Worm (Caenorhabditis elegans) whole organism, young adult: ENCODE measurements around the gene F31B9.3.

ENCODE experiments used
- C17E4.6 ChIP-seq: fragments of 200-800 bp; sonication (Bioruptor generic); IDR thresholded peaks from 2 replicates; pipeline ENCODE4 v1.3.6; 2022; ENCODE audit warnings: missing genetic modification reagents, missing genetic modification characterization, missing compliant biosample characterization
- D2030.7 ChIP-seq: fragments of 200-800 bp; sonication (Bioruptor generic); IDR thresholded peaks from 2 replicates; pipeline ENCODE4 v1.3.6; 2022; ENCODE audit warnings: missing genetic modification reagents, missing genetic modification characterization, missing compliant biosample characterization
- F10E7.11 ChIP-seq: sonication (generic microtip); optimal IDR thresholded peaks from 2 replicates; lab custom pipeline; 2017; ENCODE audit warnings: mild to moderate bottlenecking, missing genetic modification characterization, moderate library complexity, missing compliant biosample characterization
- F22D6.2 ChIP-seq: sonication (generic microtip); optimal IDR thresholded peaks from 2 replicates; lab custom pipeline; 2016; ENCODE audit warnings: mild to moderate bottlenecking, missing genetic modification characterization, missing compliant biosample characterization
- Y95B8A.8 ChIP-seq: fragments of 200-800 bp; sonication (Bioruptor generic); IDR thresholded peaks from 2 replicates; pipeline ENCODE4 v1.3.6; 2022; ENCODE audit warnings: missing genetic modification reagents, missing genetic modification characterization, missing compliant biosample characterization
- hlh-12 ChIP-seq: sonication (generic microtip); optimal IDR thresholded peaks from 2 replicates; lab custom pipeline; 2016; ENCODE audit warnings: missing genetic modification characterization, missing compliant biosample characterization
- hmg-20 ChIP-seq: fragments of 200-800 bp; sonication (Bioruptor generic); IDR thresholded peaks from 2 replicates; pipeline ENCODE4 v1.3.6; 2022; ENCODE audit warnings: missing genetic modification reagents, missing genetic modification characterization, missing compliant biosample characterization
- madf-3 ChIP-seq: fragments of 200-800 bp; sonication (Bioruptor generic); IDR thresholded peaks from 2 replicates; pipeline ENCODE4 v1.3.6; 2022; ENCODE audit warnings: missing genetic modification reagents, missing genetic modification characterization, missing compliant biosample characterization
- rec-8 ChIP-seq, 2 experiments: sonication (generic microtip); optimal IDR thresholded peaks; 2 replicates each; lab custom pipeline; 2016; ENCODE audit warnings: mild to moderate bottlenecking in 2 of 2, missing genetic modification characterization in 2 of 2, missing genetic modification reagents in 2 of 2, missing genotype in 2 of 2, missing biosample characterization in 1 of 2, missing compliant biosample characterization in 1 of 2, moderate library complexity in 1 of 2
- somi-1 ChIP-seq: fragments of 200-800 bp; sonication (Bioruptor generic); optimal IDR thresholded peaks from 2 replicates; lab custom pipeline; 2018; ENCODE audit warnings: mild to moderate bottlenecking, missing genetic modification characterization, missing compliant biosample characterization
- unc-130 ChIP-seq: sonication (generic microtip); optimal IDR thresholded peaks from 2 replicates; lab custom pipeline; 2016; ENCODE audit warnings: missing genetic modification reagents, missing genetic modification characterization, missing compliant biosample characterization

DNA sequence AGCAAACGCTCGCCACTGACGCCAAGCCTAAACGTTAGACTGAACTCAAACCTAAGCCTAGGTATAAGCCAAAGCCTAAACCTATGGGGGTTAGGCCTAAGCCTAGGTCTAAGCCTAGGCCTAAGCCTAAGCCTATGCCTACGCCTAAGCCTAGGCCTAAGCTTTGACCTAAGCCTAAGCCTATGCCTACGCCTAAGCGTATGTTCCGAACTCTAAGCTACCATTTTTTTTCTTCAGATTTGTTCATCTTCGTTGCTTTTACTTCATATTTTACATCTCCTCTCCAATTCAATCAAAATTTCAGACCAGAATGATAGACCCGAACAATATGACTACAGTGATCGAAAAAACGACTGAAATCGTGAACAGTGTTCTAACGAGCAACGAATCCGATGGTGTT, 13.2 kb upstream of the F31B9.3 start, which contains the start of gene npr-33:
- TF ChIP-seq hlh-12 (tag; lab: Kevin White, UChicago) (no peak), D2030.7 (GFP tag; lab: Robert Waterston, UW) (no peak), rec-8 (tag; optimal IDR thresholded peaks at IDR 0.05; lab: Kevin White, UChicago) (no peak), madf-3 (GFP tag; lab: Robert Waterston, UW) (no peak), somi-1 (GFP tag; lab: Kevin White, UChicago) (no peak), hmg-20 (no peak), Y95B8A.8 (GFP tag; lab: Robert Waterston, UW) (no peak), F22D6.2 (tag; lab: Kevin White, UChicago) (no peak), C17E4.6 (no peak), unc-130 (no peak), F10E7.11 (tag; lab: Kevin White, UChicago) (no peak)
